Worm (Caenorhabditis elegans): ENCODE results near the gene str-136.

Gene str-136

DNA sequence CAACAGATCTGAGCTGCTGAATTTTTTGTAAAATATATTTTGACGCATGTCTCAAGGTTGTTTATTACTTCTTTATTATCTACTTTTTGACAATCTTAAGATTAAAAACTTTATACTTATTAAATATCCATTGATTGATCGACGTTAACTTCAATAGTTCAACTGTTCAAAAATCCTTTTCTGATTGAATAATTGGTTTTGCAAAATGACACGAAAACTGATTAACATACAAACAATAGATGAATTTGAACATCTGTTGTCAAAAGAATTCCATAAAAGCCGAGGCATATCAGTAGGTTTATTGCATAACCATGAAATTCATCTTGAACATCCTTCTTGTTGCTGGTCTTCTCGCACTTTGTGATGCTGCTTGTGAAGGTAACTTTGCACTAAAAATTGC lies 32.5 kb upstream of the str-136 start, which contains the start of gene W02D7.12:
TSS of gene W02D7.12 (plus strand) at position 301 of the 400 bp plus-strand sequence.
- no peak for TF ChIP-seq tbx-2 (tag; optimal IDR thresholded peaks at IDR 0.05)
- TF ChIP-seq aly-2 (tag; optimal IDR thresholded peaks at IDR 0.05): no peak
- TF ChIP-seq R02D3.7 (tag; optimal IDR thresholded peaks at IDR 0.05): no peak
- TF ChIP-seq lsy-12 (tag; optimal IDR thresholded peaks at IDR 0.05): no peak
- no peak for TF ChIP-seq sea-2 (GFP tag; optimal IDR thresholded peaks at IDR 0.05)
- TF ChIP-seq elt-3 (tag; optimal IDR thresholded peaks at IDR 0.05): no peak
- TF ChIP-seq hmg-11 (tag; optimal IDR thresholded peaks at IDR 0.05): no peak
- TF ChIP-seq nhr-28 (tag; optimal IDR thresholded peaks at IDR 0.05): no peak
- no peak for TF ChIP-seq nhr-23 (tag; optimal IDR thresholded peaks at IDR 0.05)
- TF ChIP-seq mdl-1 (tag; optimal IDR thresholded peaks at IDR 0.05): no peak
- TF ChIP-seq pqm-1 (tag; optimal IDR thresholded peaks at IDR 0.05): no peak
- no peak for TF ChIP-seq jun-1 (tag; optimal IDR thresholded peaks at IDR 0.05)
- TF ChIP-seq mml-1 (tag; optimal IDR thresholded peaks at IDR 0.05): no peak
- no peak for TF ChIP-seq nhr-11 (tag; optimal IDR thresholded peaks at IDR 0.05)
- no peak for TF ChIP-seq fkh-10 (GFP tag; optimal IDR thresholded peaks at IDR 0.05)
- no peak for TF ChIP-seq ceh-16 (tag; optimal IDR thresholded peaks at IDR 0.05)
- no peak for TF ChIP-seq lin-15B (tag; optimal IDR thresholded peaks at IDR 0.05)
- no peak for TF ChIP-seq eor-1 (tag; optimal IDR thresholded peaks at IDR 0.05)
- no peak for TF ChIP-seq ztf-4 (tag; optimal IDR thresholded peaks at IDR 0.05)

ce11 chrV:8307681-8308080 lies 29.0 kb upstream of the str-136 start, which contains the start of gene clec-218:
TSS of gene clec-218 (plus strand) at chrV:8307942.
- TF ChIP-seq elt-3 (tag; optimal IDR thresholded peaks at IDR 0.05) (no peak), elt-2 (tag; optimal IDR thresholded peaks at IDR 0.05) (peak; percentile 90), pqm-1 (tag; optimal IDR thresholded peaks at IDR 0.05) (peak; percentile 78), lin-15B (tag; optimal IDR thresholded peaks at IDR 0.05) (no peak)

DNA sequence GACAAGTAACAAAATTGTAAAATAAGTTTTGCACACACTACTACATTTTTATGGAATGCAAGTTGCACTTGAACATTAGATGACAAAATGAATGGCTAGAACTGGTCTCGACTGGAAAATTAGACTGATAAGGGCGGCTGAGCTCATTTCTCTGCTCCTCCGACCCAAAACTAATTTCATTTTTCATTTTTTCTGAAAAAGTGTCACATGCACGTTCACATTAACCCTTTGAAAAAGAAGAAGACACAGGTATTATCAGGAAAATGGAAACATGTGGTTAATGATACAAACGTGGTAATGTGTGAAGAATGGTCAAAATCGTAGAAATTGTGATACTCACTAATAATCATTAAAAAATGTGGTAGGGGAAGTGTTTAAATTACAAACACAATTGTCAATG lies 28.3 kb upstream of the str-136 start:
- TF ChIP-seq elt-2 (tag; optimal IDR thresholded peaks at IDR 0.05): peak; percentile 81
- TF ChIP-seq pqm-1 (tag; optimal IDR thresholded peaks at IDR 0.05): peak; percentile 71
- no peak for TF ChIP-seq ceh-28 (tag; optimal IDR thresholded peaks at IDR 0.05)

ce11 chrV:8306366-8306765 lies 27.6 kb upstream of the str-136 start, which contains the start of gene W02D7.8:
TSS of gene W02D7.8 (minus strand) at chrV:8306466.
- no peak for TF ChIP-seq nhr-77 (tag; optimal IDR thresholded peaks at IDR 0.05)
- no peak for TF ChIP-seq ceh-16 (tag; optimal IDR thresholded peaks at IDR 0.05)
- no peak for TF ChIP-seq nhr-67 (tag; optimal IDR thresholded peaks at IDR 0.05)
- TF ChIP-seq snpc-4 (tag; optimal IDR thresholded peaks at IDR 0.05): no peak
- TF ChIP-seq nfya-1 (tag; optimal IDR thresholded peaks at IDR 0.05; ENCODE audit: insufficient read depth): no peak
- no peak for TF ChIP-seq tbx-2 (tag; optimal IDR thresholded peaks at IDR 0.05)

DNA sequence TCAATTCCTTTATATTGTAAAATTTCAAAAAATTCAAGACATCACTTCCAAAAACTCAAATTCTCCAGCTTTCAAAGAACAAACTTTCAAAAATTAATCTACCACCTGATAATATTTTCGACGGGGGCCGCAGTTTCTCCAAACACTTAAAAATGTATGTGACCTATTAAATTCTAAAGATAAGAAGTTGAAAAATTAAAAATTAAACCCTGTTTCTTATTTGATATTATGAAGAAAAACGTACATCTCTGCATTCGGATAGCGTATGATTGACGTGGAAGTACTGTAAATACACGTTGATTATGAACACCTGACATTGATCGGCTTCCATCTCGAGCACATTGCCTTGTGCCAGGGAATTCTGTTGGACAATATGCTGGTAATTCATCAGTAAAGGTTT lies 27.2 kb upstream of the str-136 start:
- TF ChIP-seq mml-1 (tag; optimal IDR thresholded peaks at IDR 0.05): no peak
- TF ChIP-seq elt-2 (tag; optimal IDR thresholded peaks at IDR 0.05): peak; percentile 70
- TF ChIP-seq pha-4 (tag; optimal IDR thresholded peaks at IDR 0.05): peak; percentile 23
- TF ChIP-seq pqm-1 (tag; optimal IDR thresholded peaks at IDR 0.05): peak; percentile 58

DNA sequence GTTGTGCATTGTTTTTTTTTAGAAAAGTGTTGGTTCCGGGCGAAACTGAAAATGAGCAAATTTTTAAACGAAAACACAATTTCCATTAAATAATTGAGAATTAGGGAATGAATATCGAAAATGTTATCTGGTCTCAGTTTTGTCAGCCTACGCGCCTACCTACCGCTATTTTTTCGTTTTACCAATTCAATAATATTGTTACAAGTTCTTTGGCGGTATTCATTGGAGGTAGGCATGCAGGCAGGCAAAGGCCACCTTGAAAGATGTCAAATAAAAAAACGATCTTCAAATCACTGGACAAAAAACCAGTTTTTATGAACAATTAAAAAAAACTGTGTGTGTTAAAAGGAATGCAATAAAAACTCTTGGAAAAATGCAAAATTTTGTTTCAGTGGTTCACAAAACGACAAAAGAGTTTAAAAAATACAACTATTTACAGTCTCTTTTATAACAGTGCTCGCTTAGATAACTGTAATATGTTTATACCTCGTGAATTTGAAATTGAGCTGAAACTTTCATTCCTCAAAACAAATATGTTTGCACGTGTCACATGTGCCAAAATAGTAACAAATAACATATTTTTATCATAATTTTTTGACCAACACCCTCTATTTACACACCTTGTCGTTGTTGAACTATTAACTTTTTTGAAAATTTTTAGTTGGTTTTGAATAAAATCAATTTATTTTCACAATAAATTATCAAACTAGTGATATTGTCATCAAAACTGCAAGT lies 25.9 kb upstream of the str-136 start, which contains the start of gene W02D7.11:
TSS of gene W02D7.11 (minus strand) at position 51 of the 735 bp plus-strand sequence.
- TF ChIP-seq aly-2 (tag; optimal IDR thresholded peaks at IDR 0.05): no peak
- peak; percentile 87 for TF ChIP-seq pha-4 (tag; optimal IDR thresholded peaks at IDR 0.05)
- TF ChIP-seq eor-1 (tag; optimal IDR thresholded peaks at IDR 0.05): no peak
- no peak for TF ChIP-seq fos-1 (tag; optimal IDR thresholded peaks at IDR 0.05)
- no peak for TF ChIP-seq lin-15B (tag; optimal IDR thresholded peaks at IDR 0.05)
- TF ChIP-seq ceh-16 (tag; optimal IDR thresholded peaks at IDR 0.05): no peak
- TF ChIP-seq nhr-77 (tag; optimal IDR thresholded peaks at IDR 0.05): no peak
- TF ChIP-seq pqm-1 (tag; optimal IDR thresholded peaks at IDR 0.05): peak; percentile 9
- no peak for TF ChIP-seq zag-1 (tag; optimal IDR thresholded peaks at IDR 0.05)
- TF ChIP-seq elt-2 (tag; optimal IDR thresholded peaks at IDR 0.05): peak; percentile 36
- TF ChIP-seq lsy-12 (tag; optimal IDR thresholded peaks at IDR 0.05): no peak
- TF ChIP-seq hmg-11 (tag; optimal IDR thresholded peaks at IDR 0.05): no peak
- TF ChIP-seq egl-5 (tag; optimal IDR thresholded peaks at IDR 0.05): no peak
- TF ChIP-seq jun-1 (tag; optimal IDR thresholded peaks at IDR 0.05): no peak

All from whole organism, L3 larva.